Fruit fly (Drosophila melanogaster): ENCODE results near the gene RnrL.

The RnrL gene

dm6 chr2L:10310614-10311382 is 16.9 kb downstream of the RnrL start, which contains the start of gene Cdk5alpha (continued):
- peak; percentile 18 for TF ChIP-seq pzg (GFP tag; optimal IDR thresholded peaks at IDR 0.05)
- peak; percentile 8 for TF ChIP-seq CG15514 (GFP tag; optimal IDR thresholded peaks at IDR 0.05)
- peak; percentile 85 for TF ChIP-seq seq (GFP tag; IDR thresholded peaks at IDR 0.05)
- peak; percentile 26 for TF ChIP-seq CG15601 (tag; optimal IDR thresholded peaks at IDR 0.05)
- TF ChIP-seq CG6813 (GFP tag; optimal IDR thresholded peaks at IDR 0.05), result no peak
- no peak for TF ChIP-seq CG14441 (GFP tag; IDR thresholded peaks at IDR 0.05)
- peak; percentile 98 for TF ChIP-seq stwl (tag; optimal IDR thresholded peaks at IDR 0.05)
- TF ChIP-seq corto (GFP tag; optimal IDR thresholded peaks at IDR 0.05), result no peak
- TF ChIP-seq CG13287 (GFP tag; IDR thresholded peaks at IDR 0.05; ENCODE audit: partially characterized antibody), result peak; percentile 22; the same call in 1 of the 2 replicates
- TF ChIP-seq CG14710 (tag; optimal IDR thresholded peaks at IDR 0.05), result peak; percentile 5
- TF ChIP-seq sens (GFP tag), result peak; percentile 85
- peak; percentile 3 for TF ChIP-seq CG13624 (GFP tag; optimal IDR thresholded peaks at IDR 0.05)
- TF ChIP-seq CG2116 (GFP tag; optimal IDR thresholded peaks at IDR 0.05), result peak; percentile 18
- TF ChIP-seq CG33213 (GFP tag; optimal IDR thresholded peaks at IDR 0.05), result peak; percentile 0
- peak; percentile 92 for TF ChIP-seq onecut (GFP tag; IDR thresholded peaks at IDR 0.05)
- TF ChIP-seq ewg (GFP tag; optimal IDR thresholded peaks at IDR 0.05), result peak; percentile 95
- TF ChIP-seq Myb (GFP tag; optimal IDR thresholded peaks at IDR 0.05), result peak; percentile 41
- peak; percentile 79 for TF ChIP-seq Ets65A (GFP tag)
- no peak for TF ChIP-seq bab2 (GFP tag; optimal IDR thresholded peaks at IDR 0.05)
- peak; percentile 24 for TF ChIP-seq lilli (GFP tag; optimal IDR thresholded peaks at IDR 0.05)
- peak; percentile 79 for TF ChIP-seq Med (GFP tag)
- peak; percentile 21 for TF ChIP-seq CHES-1-like (GFP tag; optimal IDR thresholded peaks at IDR 0.05)
- no peak for TF ChIP-seq CG17359 (tag; optimal IDR thresholded peaks at IDR 0.05)

dm6 chr2L:10306518-10307260 is 21.1 kb downstream of the RnrL start, which contains the start of the genes CG5390 and CG4968:
Gene CG5390, minus strand, starts transcription at chr2L:10306594.
Gene CG4968, plus strand, starts transcription at chr2L:10306922.
- TF ChIP-seq Adf1 (GFP tag; IDR thresholded peaks at IDR 0.05), result peak; percentile 48
- peak; percentile 49; the same call in 1 of the 3 replicates for TF ChIP-seq ase (GFP tag; IDR thresholded peaks at IDR 0.05)
- TF ChIP-seq CG43689 (GFP tag; IDR thresholded peaks at IDR 0.05), result 0 out of 2 replicates have a peak, but pooled peaks have one; percentile 44
- TF ChIP-seq Pdp1 (GFP tag; optimal IDR thresholded peaks at IDR 0.05), result peak in 1 of 2 experiments; percentile 42
- TF ChIP-seq gce (GFP tag; IDR thresholded peaks at IDR 0.05), result peak; percentile 53; the same call in 1 of the 3 replicates
- TF ChIP-seq CG4404 (GFP tag; IDR thresholded peaks at IDR 0.05), result no peak
- no peak for TF ChIP-seq sc (optimal IDR thresholded peaks at IDR 0.05)
- TF ChIP-seq sc (GFP tag; optimal IDR thresholded peaks at IDR 0.05), result peak; percentile 28
- TF ChIP-seq B-H2 (GFP tag; optimal IDR thresholded peaks at IDR 0.05), result peak; percentile 71
- TF ChIP-seq zen2 (GFP tag; IDR thresholded peaks at IDR 0.05; ENCODE audit: partially characterized antibody), result no peak; the same call in 2 of the 3 replicates
- peak; percentile 70 for TF ChIP-seq CG14710 (tag; optimal IDR thresholded peaks at IDR 0.05)
- peak; percentile 59 for TF ChIP-seq Fer2 (tag; optimal IDR thresholded peaks at IDR 0.05)
- peak; percentile 20 for TF ChIP-seq gcm2 (GFP tag; optimal IDR thresholded peaks at IDR 0.05)
- peak; percentile 65 for TF ChIP-seq lilli (GFP tag; optimal IDR thresholded peaks at IDR 0.05)
- peak; percentile 6 for TF ChIP-seq ftz-f1 (GFP tag; optimal IDR thresholded peaks at IDR 0.05)
- peak; percentile 58; the same call in 1 of the 3 replicates for TF ChIP-seq Dbx (GFP tag; IDR thresholded peaks at IDR 0.05)
- TF ChIP-seq CG2116 (GFP tag; optimal IDR thresholded peaks at IDR 0.05), result peak; percentile 99
- TF ChIP-seq slp2 (GFP tag; optimal IDR thresholded peaks at IDR 0.05), result no peak
- peak; percentile 17 for TF ChIP-seq CG2202 (tag; optimal IDR thresholded peaks at IDR 0.05)
- TF ChIP-seq danr (GFP tag; IDR thresholded peaks at IDR 0.05), result peak; percentile 49; the same call in 1 of the 2 replicates
- no peak for TF ChIP-seq CG7987 (GFP tag; optimal IDR thresholded peaks at IDR 0.05)
- TF ChIP-seq CG2129 (GFP tag; IDR thresholded peaks at IDR 0.05; ENCODE audit: partially characterized antibody), result no peak
- no peak for TF ChIP-seq Dek (tag; optimal IDR thresholded peaks at IDR 0.05)
- peak; percentile 67 for TF ChIP-seq Xbp1 (GFP tag; optimal IDR thresholded peaks at IDR 0.05)
- peak; percentile 73; the same call in 1 of the 2 replicates for TF ChIP-seq CG14014 (GFP tag; IDR thresholded peaks at IDR 0.05)
- TF ChIP-seq CG8924 (tag; optimal IDR thresholded peaks at IDR 0.05), result peak; percentile 81

Measured in whole organism, embryonic.